Worm (Caenorhabditis elegans) whole organism, mixed stage, embryonic: ENCODE data around the gene let-767.
A peak's percentile ranks its signal among the peaks of the same experiment; 100 is the strongest.

ENCODE experiments used
- M03D4.4 ChIP-seq: sonication (generic microtip); optimal IDR thresholded peaks from 2 replicates; lab custom pipeline; 2017; ENCODE audit warnings: mild to moderate bottlenecking, missing genetic modification characterization, missing compliant biosample characterization
- bed-3 ChIP-seq: fragments of 200-800 bp; sonication (Bioruptor generic); optimal IDR thresholded peaks from 3 replicates; lab custom pipeline; 2018; ENCODE audit warnings: mild to moderate bottlenecking, missing genetic modification characterization, moderate library complexity, missing compliant biosample characterization
- ceh-39 ChIP-seq: fragments of 150-350 bp; optimal IDR thresholded peaks from 2 replicates; lab custom pipeline; 2014; ENCODE audit warnings: missing biosample characterization, missing genetic modification characterization
- ceh-83 ChIP-seq: fragments of 200-800 bp; sonication (Bioruptor generic); optimal IDR thresholded peaks from 2 replicates; lab custom pipeline; 2018; ENCODE audit warnings: mild to moderate bottlenecking, missing genetic modification characterization, missing compliant biosample characterization
- ces-1 ChIP-seq: fragments of 150-350 bp; optimal IDR thresholded peaks from 2 replicates; lab custom pipeline; 2014; ENCODE audit warnings: missing biosample characterization, missing genetic modification reagents, missing genetic modification characterization
- cnd-1 ChIP-seq: fragments of 200-800 bp; sonication (Bioruptor generic); optimal IDR thresholded peaks from 2 replicates; lab custom pipeline; 2018; ENCODE audit warnings: mild to moderate bottlenecking, missing genetic modification characterization, missing compliant biosample characterization
- drap-1 ChIP-seq: fragments of 200-800 bp; sonication (Bioruptor generic); optimal IDR thresholded peaks from 3 replicates; lab custom pipeline; 2018; ENCODE audit warnings: mild to moderate bottlenecking, missing genetic modification characterization, missing compliant biosample characterization
- elt-1 ChIP-seq: sonication (generic microtip); optimal IDR thresholded peaks from 2 replicates; lab custom pipeline; 2017; ENCODE audit warnings: missing genetic modification characterization, mild to moderate bottlenecking, missing compliant biosample characterization, antibody characterized with exemption, moderate library complexity, borderline replicate concordance; ENCODE audit not compliant: insufficient read depth
- flh-1 ChIP-seq: fragments of 200-800 bp; sonication (Bioruptor generic); optimal IDR thresholded peaks from 2 replicates; lab custom pipeline; 2018; ENCODE audit warnings: mild to moderate bottlenecking, missing genetic modification characterization, moderate library complexity, missing compliant biosample characterization
- ham-2 ChIP-seq: fragments of 200-800 bp; sonication (Bioruptor generic); optimal IDR thresholded peaks from 2 replicates; lab custom pipeline; 2018; ENCODE audit warnings: mild to moderate bottlenecking, missing genetic modification characterization, missing compliant biosample characterization
- hlh-1 ChIP-seq: fragments of 150-350 bp; optimal IDR thresholded peaks from 2 replicates; lab custom pipeline; 2014; ENCODE audit warnings: missing biosample characterization, missing genetic modification reagents, missing genetic modification characterization
- lin-13 ChIP-seq: fragments of 150-350 bp; optimal IDR thresholded peaks from 2 replicates; lab custom pipeline; 2014; ENCODE audit warnings: missing biosample characterization, missing genetic modification characterization
- lsy-2 ChIP-seq: fragments of 150-350 bp; optimal IDR thresholded peaks from 2 replicates; lab custom pipeline; 2014; ENCODE audit warnings: missing biosample characterization, missing genetic modification characterization
- mab-5 ChIP-seq: fragments of 150-350 bp; optimal IDR thresholded peaks from 2 replicates; lab custom pipeline; 2014; ENCODE audit warnings: missing biosample characterization, missing genetic modification characterization
- mep-1 ChIP-seq: fragments of 150-350 bp; optimal IDR thresholded peaks from 2 replicates; lab custom pipeline; 2017; ENCODE audit warnings: missing biosample characterization, missing genetic modification reagents, missing genetic modification characterization, inconsistent platforms
- mls-2 ChIP-seq: sonication (generic microtip); optimal IDR thresholded peaks from 2 replicates; lab custom pipeline; 2016; ENCODE audit warnings: mild to moderate bottlenecking, missing genetic modification characterization, moderate library complexity, missing compliant biosample characterization
- nhr-12 ChIP-seq: fragments of 150-350 bp; optimal IDR thresholded peaks from 2 replicates; lab custom pipeline; 2014; ENCODE audit warnings: missing biosample characterization, missing genetic modification characterization
- nhr-2 ChIP-seq: fragments of 150-350 bp; optimal IDR thresholded peaks from 2 replicates; lab custom pipeline; 2014; ENCODE audit warnings: missing biosample characterization, missing genetic modification characterization
- nhr-237 ChIP-seq: fragments of 150-350 bp; optimal IDR thresholded peaks from 2 replicates; lab custom pipeline; 2014; ENCODE audit warnings: missing biosample characterization, missing genetic modification characterization
- nhr-28 ChIP-seq: fragments of 150-350 bp; optimal IDR thresholded peaks from 2 replicates; lab custom pipeline; 2014; ENCODE audit warnings: missing biosample characterization, missing genetic modification characterization
- nhr-76 ChIP-seq: sonication (generic microtip); optimal IDR thresholded peaks from 2 replicates; lab custom pipeline; 2017; ENCODE audit warnings: missing biosample characterization, missing genetic modification characterization
- pha-4 ChIP-seq: fragments of 150-350 bp; optimal IDR thresholded peaks from 2 replicates; lab custom pipeline; 2018; ENCODE audit warnings: missing biosample characterization, missing genetic modification reagents, missing genetic modification characterization
- sem-2 ChIP-seq: fragments of 200-800 bp; sonication (Bioruptor generic); optimal IDR thresholded peaks from 2 replicates; lab custom pipeline; 2018; ENCODE audit warnings: mild to moderate bottlenecking, missing genetic modification characterization, missing compliant biosample characterization
- snpc-4 ChIP-seq: fragments of 150-350 bp; optimal IDR thresholded peaks from 2 replicates; lab custom pipeline; 2014; ENCODE audit warnings: missing biosample characterization, missing genetic modification characterization
- unc-39 ChIP-seq: fragments of 150-350 bp; optimal IDR thresholded peaks from 2 replicates; lab custom pipeline; 2014; ENCODE audit warnings: missing biosample characterization, missing genetic modification characterization
- unc-62 ChIP-seq: fragments of 150-350 bp; optimal IDR thresholded peaks from 2 replicates; lab custom pipeline; 2014; ENCODE audit warnings: missing biosample characterization, missing genetic modification reagents, missing genetic modification characterization
- zip-8 ChIP-seq: fragments of 150-350 bp; optimal IDR thresholded peaks from 2 replicates; lab custom pipeline; 2014; ENCODE audit warnings: missing biosample characterization, missing genetic modification characterization
- ztf-11 ChIP-seq: fragments of 150-350 bp; optimal IDR thresholded peaks from 2 replicates; lab custom pipeline; 2014; ENCODE audit warnings: missing biosample characterization, missing genetic modification characterization

The let-767 gene

ce11 chrIII:6367712-6368111, 27.9 kb upstream of the let-767 start, which contains the start of the genes C56G2.15 and thoc-2:
Gene C56G2.15 (minus strand): TSS chrIII:6367899.
Gene thoc-2 (plus strand): TSS chrIII:6368042.
- TF ChIP-seq nhr-12 (tag; lab: Kevin White, UChicago) (no peak), ceh-39 (tag; lab: Kevin White, UChicago) (no peak), pha-4 (tag; lab: Kevin White, UChicago) (no peak), nhr-28 (no peak), nhr-76 (tag; lab: Kevin White, UChicago) (no peak), M03D4.4 (tag; lab: Kevin White, UChicago) (no peak), mls-2 (tag; lab: Kevin White, UChicago) (no peak), lin-13 (tag; lab: Kevin White, UChicago) (no peak), nhr-237 (no peak), zip-8 (no peak), unc-62 (GFP tag; lab: Kevin White, UChicago) (no peak), ces-1 (GFP tag; lab: Kevin White, UChicago) (no peak), cnd-1 (tag; lab: Kevin White, UChicago) (no peak), lsy-2 (tag; lab: Kevin White, UChicago) (no peak)

ce11 chrIII:6364395-6364794, 24.6 kb upstream of the let-767 start:
- TF ChIP-seq snpc-4 (tag; lab: Kevin White, UChicago), result no peak
- peak; percentile 41 for TF ChIP-seq hlh-1
- TF ChIP-seq M03D4.4 (tag; lab: Kevin White, UChicago), result no peak
- no peak for TF ChIP-seq ceh-83
- peak; percentile 24 for TF ChIP-seq unc-62 (GFP tag; lab: Kevin White, UChicago)
- no peak for TF ChIP-seq nhr-2

DNA sequence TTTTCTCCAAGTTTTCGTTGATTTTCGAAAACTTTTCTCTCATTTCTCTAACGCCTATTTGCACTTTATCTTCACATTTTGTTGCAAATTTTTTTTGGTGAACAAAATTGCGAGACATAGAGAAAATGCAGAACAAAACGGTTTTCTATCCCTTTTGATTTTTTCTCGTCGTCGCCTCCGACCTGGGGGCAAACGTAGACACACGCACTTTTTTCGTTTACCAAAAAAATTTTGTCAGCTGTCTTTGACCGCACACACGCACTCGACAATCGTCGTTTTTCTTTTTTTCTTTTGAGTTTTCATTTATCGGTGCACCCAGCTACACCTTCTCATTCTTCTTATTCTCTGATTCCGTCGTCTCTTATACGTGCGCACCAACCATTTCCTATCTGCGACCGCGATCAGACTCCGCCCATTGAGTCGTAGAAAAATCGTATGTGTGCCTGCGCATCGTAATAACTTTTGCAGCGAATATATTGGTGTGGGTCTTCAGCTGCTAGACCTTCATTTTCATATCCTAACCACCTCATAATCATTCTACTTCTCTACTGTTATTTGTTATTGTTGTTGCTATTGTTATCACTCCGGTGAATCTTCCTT, 22.7 kb upstream of the let-767 start:
- TF ChIP-seq elt-1 (tag; lab: Kevin White, UChicago) (peak; percentile 30), snpc-4 (tag; lab: Kevin White, UChicago) (no peak)

DNA sequence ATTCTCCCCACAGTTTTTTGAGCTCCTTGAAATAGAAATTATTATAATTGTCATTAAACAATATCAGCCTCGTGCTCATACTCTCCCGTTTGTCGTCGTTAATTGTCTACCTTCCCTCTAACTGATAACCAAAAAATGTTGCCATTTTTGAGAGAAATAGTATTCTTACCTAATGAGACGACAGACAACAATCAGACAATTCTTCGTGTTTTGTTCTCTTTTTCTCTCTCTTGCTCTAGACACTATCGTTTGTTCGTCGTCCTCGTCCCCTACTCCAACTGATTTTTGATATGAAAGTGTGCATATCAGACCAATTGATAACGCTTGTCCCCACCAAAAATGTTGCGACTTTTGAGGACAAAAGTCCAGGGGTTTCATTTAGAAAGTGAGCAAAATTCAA, 21.8 kb upstream of the let-767 start:
- TF ChIP-seq elt-1 (tag; lab: Kevin White, UChicago) (no peak), nhr-2 (no peak), unc-62 (GFP tag; lab: Kevin White, UChicago) (no peak), zip-8 (no peak), bed-3 (no peak), nhr-76 (tag; lab: Kevin White, UChicago) (no peak)

ce11 chrIII:6360825-6361224, 21.1 kb upstream of the let-767 start:
- TF ChIP-seq pha-4 (tag; lab: Kevin White, UChicago) (no peak), nhr-28 (no peak), nhr-237 (no peak), sem-2 (no peak), lsy-2 (tag; lab: Kevin White, UChicago) (no peak)

ce11 chrIII:6360114-6360513, 20.3 kb upstream of the let-767 start:
- no peak for TF ChIP-seq ztf-11 (tag; lab: Kevin White, UChicago)

DNA sequence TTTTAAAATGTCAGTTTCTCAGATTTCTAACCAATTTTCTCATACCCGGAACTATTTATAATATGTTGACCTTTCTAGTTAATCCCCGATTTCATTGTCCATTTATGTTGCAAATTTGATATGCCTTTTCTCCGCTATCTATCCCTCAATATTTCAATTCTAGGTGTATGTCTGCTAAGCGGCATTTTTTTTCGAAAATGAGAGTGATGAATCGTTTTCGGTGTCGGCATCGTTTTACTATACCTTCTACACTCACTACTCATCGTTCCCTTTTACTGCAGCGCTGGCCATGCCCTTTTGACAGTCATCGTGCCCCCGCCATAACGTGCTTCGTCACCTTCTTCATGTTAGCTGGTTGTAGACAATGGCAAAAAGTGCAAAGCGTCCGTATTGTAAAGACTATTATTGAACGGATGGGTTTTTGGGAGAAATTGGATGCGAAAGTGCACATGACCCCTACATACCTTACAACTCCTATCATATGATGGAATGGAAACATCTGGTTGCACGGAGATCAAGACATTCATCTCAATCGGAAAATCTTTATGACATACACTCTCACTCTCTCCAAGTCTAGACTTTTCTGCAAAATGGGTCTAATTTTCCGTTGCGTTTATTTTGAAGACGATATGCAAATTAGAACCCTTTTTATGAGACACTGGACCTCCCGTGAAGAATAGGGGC, 19.5 kb upstream of the let-767 start:
- TF ChIP-seq zip-8 (no peak), unc-62 (GFP tag; lab: Kevin White, UChicago) (no peak), mep-1 (tag; lab: Kevin White, UChicago) (no peak), flh-1 (GFP tag; lab: Kevin White, UChicago) (no peak), nhr-76 (tag; lab: Kevin White, UChicago) (no peak), mls-2 (tag; lab: Kevin White, UChicago) (no peak), lsy-2 (tag; lab: Kevin White, UChicago) (no peak), ham-2 (no peak), unc-39 (tag; lab: Kevin White, UChicago) (no peak), ztf-11 (tag; lab: Kevin White, UChicago) (no peak), drap-1 (no peak), mab-5 (no peak), nhr-2 (no peak), lin-13 (tag; lab: Kevin White, UChicago) (no peak), hlh-1 (no peak), nhr-237 (no peak), nhr-12 (tag; lab: Kevin White, UChicago) (no peak), bed-3 (no peak), M03D4.4 (tag; lab: Kevin White, UChicago) (no peak)
